Worm (Caenorhabditis elegans): ENCODE data around the gene nhr-95.

ce11 chrV:19042256-19042655, 40.2 kb downstream of the nhr-95 start, which contains the start of gene asp-16:
- no peak for TF ChIP-seq ama-1 (optimal IDR thresholded peaks at IDR 0.05)
- TF ChIP-seq nhr-20 (tag; optimal IDR thresholded peaks at IDR 0.05) = no peak
- no peak for TF ChIP-seq unc-130 (tag; optimal IDR thresholded peaks at IDR 0.05)
